Worm (Caenorhabditis elegans) whole organism, early embryonic: Measurements from ENCODE around the gene W03C9.6.

Experiments
- B0310.2 ChIP-seq: sonication (generic microtip); optimal IDR thresholded peaks from 2 replicates; lab custom pipeline; 2016; ENCODE audit warnings: mild to moderate bottlenecking, missing genetic modification characterization, missing compliant biosample characterization
- aly-1 ChIP-seq: sonication (generic microtip); optimal IDR thresholded peaks from 2 replicates; lab custom pipeline; 2016; ENCODE audit warnings: missing genetic modification characterization, missing compliant biosample characterization
- ama-1 ChIP-seq: fragments of 150-350 bp; optimal IDR thresholded peaks from 2 replicates; lab custom pipeline; 2014
- ceh-13 ChIP-seq: fragments of 200-800 bp; sonication (Bioruptor generic); optimal IDR thresholded peaks from 2 replicates; lab custom pipeline; 2018; ENCODE audit warnings: mild to moderate bottlenecking, missing genetic modification characterization, missing compliant biosample characterization
- ceh-36 ChIP-seq: sonication (generic microtip); optimal IDR thresholded peaks from 2 replicates; lab custom pipeline; 2016; ENCODE audit warnings: missing genetic modification characterization, inconsistent platforms, missing compliant biosample characterization
- flt-1 ChIP-seq: fragments of 200-800 bp; sonication (Bioruptor generic); IDR thresholded peaks from 2 replicates; pipeline ENCODE4 v1.3.6; 2022; ENCODE audit warnings: missing genetic modification characterization, missing compliant biosample characterization
- hnd-1 ChIP-seq: sonication (generic microtip); optimal IDR thresholded peaks from 2 replicates; lab custom pipeline; 2016; ENCODE audit warnings: missing genetic modification characterization, missing compliant biosample characterization
- pes-1 ChIP-seq: fragments of 200-800 bp; sonication (Bioruptor generic); IDR thresholded peaks from 2 replicates; pipeline ENCODE4 v1.3.6; 2022; ENCODE audit warnings: missing genetic modification reagents, missing genetic modification characterization, missing compliant biosample characterization
- tbx-37 ChIP-seq: fragments of 200-800 bp; sonication (Bioruptor generic); conservative IDR thresholded peaks from 2 replicates; pipeline ENCODE4 v1.3.6; 2022; ENCODE audit warnings: missing genetic modification reagents, missing genetic modification characterization, missing compliant biosample characterization
- tra-4 ChIP-seq: sonication (generic microtip); optimal IDR thresholded peaks from 2 replicates; lab custom pipeline; 2017; ENCODE audit warnings: missing genetic modification characterization, missing compliant biosample characterization

DNA sequence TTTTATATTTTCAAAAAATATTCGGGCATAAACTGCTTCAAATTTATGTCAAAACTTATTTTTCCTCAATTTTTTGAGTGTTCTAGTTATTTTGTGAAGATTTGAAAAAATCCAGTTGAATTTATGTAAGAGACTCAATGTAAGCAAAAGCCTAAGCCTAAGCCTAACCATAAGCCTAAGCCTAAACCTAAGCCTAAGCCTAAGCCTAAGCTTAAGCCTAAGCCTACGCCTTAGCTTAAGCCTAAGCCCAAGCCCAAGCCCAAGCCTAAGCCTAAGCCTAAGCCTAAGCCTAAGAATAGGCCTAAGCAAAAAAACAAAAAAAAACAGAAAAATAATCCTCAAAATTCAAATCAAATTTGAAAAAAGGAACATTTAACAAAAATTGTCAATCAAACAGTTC is 24.2 kb upstream of the W03C9.6 start:
- TF ChIP-seq tbx-37 (GFP tag; lab: Robert Waterston, UW) (no peak), pes-1 (GFP tag; lab: Robert Waterston, UW) (no peak), tra-4 (tag; lab: Kevin White, UChicago) (no peak), aly-1 (no peak), ama-1 (lab: Kevin White, UChicago) (no peak), flt-1 (GFP tag; lab: Robert Waterston, UW) (no peak), ceh-13 (GFP tag; lab: Kevin White, UChicago) (no peak), hnd-1 (no peak), B0310.2 (tag; lab: Kevin White, UChicago) (no peak), ceh-36 (tag; lab: Kevin White, UChicago) (peak; percentile 64)
